Fruit fly (Drosophila melanogaster): ENCODE data around the gene CG15765.

Gene CG15765

dm6 chrX:5866095-5866494 is 47.7 kb downstream of the CG15765 start (continued):
- no peak for TF ChIP-seq dimm (GFP tag; IDR thresholded peaks at IDR 0.05)
- no peak for TF ChIP-seq luna (GFP tag; optimal IDR thresholded peaks at IDR 0.05)
- TF ChIP-seq Jarid2 (GFP tag; optimal IDR thresholded peaks at IDR 0.05) = no peak
- TF ChIP-seq Lim3 (GFP tag; IDR thresholded peaks at IDR 0.05) = no peak
- no peak for TF ChIP-seq fd102C (GFP tag; optimal IDR thresholded peaks at IDR 0.05)
- no peak for TF ChIP-seq CG10979 (tag; optimal IDR thresholded peaks at IDR 0.05)
- no peak for TF ChIP-seq ken (GFP tag; IDR thresholded peaks at IDR 0.05)
- no peak for TF ChIP-seq stc (GFP tag; IDR thresholded peaks at IDR 0.05)
- no peak for TF ChIP-seq CG10321 (GFP tag; IDR thresholded peaks at IDR 0.05)
- no peak for TF ChIP-seq H2.0 (GFP tag; IDR thresholded peaks at IDR 0.05)
- no peak for TF ChIP-seq tll (GFP tag; optimal IDR thresholded peaks at IDR 0.05)
- TF ChIP-seq CG13296 (GFP tag; optimal IDR thresholded peaks at IDR 0.05) = no peak
- TF ChIP-seq CG14710 (tag; optimal IDR thresholded peaks at IDR 0.05) = no peak
- TF ChIP-seq CG11247 (GFP tag; IDR thresholded peaks at IDR 0.05) = no peak
- TF ChIP-seq CG1529 (GFP tag; optimal IDR thresholded peaks at IDR 0.05) = no peak
- TF ChIP-seq CG32532 (GFP tag; IDR thresholded peaks at IDR 0.05) = no peak
- TF ChIP-seq NFAT (GFP tag; IDR thresholded peaks at IDR 0.05) = no peak
- peak; percentile 13 for TF ChIP-seq Meics (GFP tag; optimal IDR thresholded peaks at IDR 0.05)
- no peak for TF ChIP-seq so (GFP tag; IDR thresholded peaks at IDR 0.05)
- TF ChIP-seq gt (GFP tag; IDR thresholded peaks at IDR 0.05) = no peak
- TF ChIP-seq CG6791 (GFP tag; IDR thresholded peaks at IDR 0.05; ENCODE audit: partially characterized antibody) = no peak
- no peak for TF ChIP-seq corto (GFP tag; optimal IDR thresholded peaks at IDR 0.05)
- no peak for TF ChIP-seq CG1024 (GFP tag; IDR thresholded peaks at IDR 0.05)
- TF ChIP-seq unpg (GFP tag; optimal IDR thresholded peaks at IDR 0.05) = no peak
- TF ChIP-seq Optix (GFP tag; IDR thresholded peaks at IDR 0.05) = no peak
- no peak for TF ChIP-seq otp (GFP tag; IDR thresholded peaks at IDR 0.05)
- TF ChIP-seq CG10654 (GFP tag; optimal IDR thresholded peaks at IDR 0.05) = no peak
- TF ChIP-seq bsh (GFP tag; optimal IDR thresholded peaks at IDR 0.05) = no peak
- TF ChIP-seq CG7357 (GFP tag; IDR thresholded peaks at IDR 0.05) = no peak
- TF ChIP-seq zfh1 (GFP tag; IDR thresholded peaks at IDR 0.05) = peak; percentile 23; the same call in 1 of the 3 replicates
- TF ChIP-seq CG9609 (GFP tag; optimal IDR thresholded peaks at IDR 0.05) = no peak
- TF ChIP-seq Usf (GFP tag; optimal IDR thresholded peaks at IDR 0.05) = no peak
- TF ChIP-seq Lpt (GFP tag; optimal IDR thresholded peaks at IDR 0.05) = no peak
- TF ChIP-seq CG13424 (tag; optimal IDR thresholded peaks at IDR 0.05) = no peak
- TF ChIP-seq Dll (GFP tag; IDR thresholded peaks at IDR 0.05; ENCODE audit: partially characterized antibody) = no peak
- no peak for TF ChIP-seq CG7745 (tag; optimal IDR thresholded peaks at IDR 0.05)
- no peak for TF ChIP-seq CG4820 (GFP tag; optimal IDR thresholded peaks at IDR 0.05)
- TF ChIP-seq D (optimal IDR thresholded peaks at IDR 0.05) = no peak
- no peak for TF ChIP-seq D (GFP tag; optimal IDR thresholded peaks at IDR 0.05)
- peak; percentile 50 for TF ChIP-seq slbo (GFP tag; IDR thresholded peaks at IDR 0.05)
- no peak for TF ChIP-seq chm (GFP tag; IDR thresholded peaks at IDR 0.05)
- no peak for TF ChIP-seq pros (GFP tag; optimal IDR thresholded peaks at IDR 0.05)
- TF ChIP-seq pnt (GFP tag; optimal IDR thresholded peaks at IDR 0.05) = peak; percentile 23
- peak; percentile 12 for TF ChIP-seq Xbp1 (GFP tag; optimal IDR thresholded peaks at IDR 0.05)
- TF ChIP-seq dmrt99B (tag; optimal IDR thresholded peaks at IDR 0.05) = peak; percentile 39
- TF ChIP-seq HLHmδ (GFP tag; optimal IDR thresholded peaks at IDR 0.05) = no peak
- no peak for TF ChIP-seq E2f2 (GFP tag; IDR thresholded peaks at IDR 0.05)
- TF ChIP-seq Camta (GFP tag; optimal IDR thresholded peaks at IDR 0.05) = no peak
